Worm (Caenorhabditis elegans) whole organism, L3 larva: ENCODE measurements around the gene Y69A2AR.12.

Experiments used
- aly-2 ChIP-seq: fragments of 150-350 bp; optimal IDR thresholded peaks from 2 replicates; lab custom pipeline; 2014; ENCODE audit warnings: missing biosample characterization, missing genetic modification characterization
- ceh-28 ChIP-seq: fragments of 150-350 bp; optimal IDR thresholded peaks from 2 replicates; lab custom pipeline; 2014; ENCODE audit warnings: missing biosample characterization, missing genetic modification reagents, missing genetic modification characterization
- ceh-82 ChIP-seq: fragments of 150-350 bp; optimal IDR thresholded peaks from 2 replicates; lab custom pipeline; 2014; ENCODE audit warnings: missing biosample characterization, missing genetic modification characterization
- egl-5 ChIP-seq: fragments of 150-350 bp; optimal IDR thresholded peaks from 2 replicates; lab custom pipeline; 2017; ENCODE audit warnings: missing biosample characterization, missing genetic modification reagents, missing genetic modification characterization, inconsistent platforms
- elt-3 ChIP-seq, 3 experiments: fragments of 150-350 bp in 1 of 3; sonication (generic microtip) in 2 of 3; optimal IDR thresholded peaks; 2 replicates in 2 of 3; 4 replicates in 1 of 3; lab custom pipeline; 2014 to 2017; ENCODE audit warnings: missing biosample characterization in 3 of 3, missing genetic modification characterization in 3 of 3
- jun-1 ChIP-seq: fragments of 150-350 bp; optimal IDR thresholded peaks from 2 replicates; lab custom pipeline; 2014; ENCODE audit warnings: missing biosample characterization, missing genetic modification reagents, missing genetic modification characterization
- nfya-1 ChIP-seq: sonication (generic microtip); optimal IDR thresholded peaks from 2 replicates; lab custom pipeline; 2017; ENCODE audit warnings: missing genetic modification characterization, mild to moderate bottlenecking, missing compliant biosample characterization, antibody characterized with exemption, moderate library complexity; ENCODE audit not compliant: insufficient read depth
- nhr-11 ChIP-seq: fragments of 150-350 bp; optimal IDR thresholded peaks from 2 replicates; lab custom pipeline; 2014; ENCODE audit warnings: missing biosample characterization, missing genetic modification characterization
- sea-2 ChIP-seq: fragments of 150-350 bp; sonication (generic microtip); optimal IDR thresholded peaks from 4 replicates; lab custom pipeline; 2014; ENCODE audit warnings: missing biosample characterization, missing genetic modification reagents, missing genetic modification characterization
- unc-39 ChIP-seq: sonication (generic microtip); optimal IDR thresholded peaks from 4 replicates; lab custom pipeline; 2017; ENCODE audit warnings: missing biosample characterization, missing genetic modification characterization
- zag-1 ChIP-seq: fragments of 150-350 bp; optimal IDR thresholded peaks from 2 replicates; lab custom pipeline; 2014; ENCODE audit warnings: missing biosample characterization, missing genetic modification characterization

DNA sequence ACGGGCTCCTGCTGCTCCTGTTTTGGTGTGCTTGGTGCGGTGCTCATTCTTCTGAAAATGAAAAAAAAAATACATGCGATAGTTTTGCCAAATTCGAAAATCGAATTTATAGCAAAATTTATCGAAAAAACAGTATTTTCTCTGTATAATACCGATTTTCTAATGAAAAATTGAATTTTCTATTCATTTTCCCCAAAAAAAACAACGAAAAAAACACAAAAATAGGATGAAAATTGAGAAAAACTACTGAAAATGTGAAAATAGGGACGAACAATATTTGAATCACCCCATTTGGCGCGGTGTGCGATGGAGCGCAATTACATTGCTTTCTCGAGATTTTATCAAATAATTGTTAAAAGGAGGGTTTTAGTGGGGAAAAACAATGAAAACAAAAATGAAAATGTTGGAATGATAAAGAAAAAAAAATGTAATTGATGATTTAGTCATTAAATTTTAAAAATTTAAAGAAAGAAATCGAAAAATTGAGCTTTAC lies 44.6 kb downstream of the Y69A2AR.12 start, which contains the start of gene Y69A2AR.28:
- no peak for TF ChIP-seq jun-1 (tag; lab: Kevin White, UChicago)
- TF ChIP-seq ceh-82 (tag; lab: Kevin White, UChicago), result no peak
- no peak for TF ChIP-seq aly-2
- TF ChIP-seq zag-1, result no peak
- TF ChIP-seq nfya-1 (tag; lab: Kevin White, UChicago), result no peak
- no peak for TF ChIP-seq unc-39 (tag; lab: Kevin White, UChicago)
- TF ChIP-seq nhr-11 (tag; lab: Kevin White, UChicago), result no peak
- no peak for TF ChIP-seq ceh-28 (tag; lab: Kevin White, UChicago)
- no peak for TF ChIP-seq sea-2
- no peak for TF ChIP-seq egl-5 (tag; lab: Kevin White, UChicago)
- no peak for TF ChIP-seq elt-3 (tag; optimal IDR thresholded peaks at IDR 0.05; lab: Kevin White, UChicago)
